Worm (Caenorhabditis elegans): ENCODE results near the gene act-3.

The act-3 gene

DNA sequence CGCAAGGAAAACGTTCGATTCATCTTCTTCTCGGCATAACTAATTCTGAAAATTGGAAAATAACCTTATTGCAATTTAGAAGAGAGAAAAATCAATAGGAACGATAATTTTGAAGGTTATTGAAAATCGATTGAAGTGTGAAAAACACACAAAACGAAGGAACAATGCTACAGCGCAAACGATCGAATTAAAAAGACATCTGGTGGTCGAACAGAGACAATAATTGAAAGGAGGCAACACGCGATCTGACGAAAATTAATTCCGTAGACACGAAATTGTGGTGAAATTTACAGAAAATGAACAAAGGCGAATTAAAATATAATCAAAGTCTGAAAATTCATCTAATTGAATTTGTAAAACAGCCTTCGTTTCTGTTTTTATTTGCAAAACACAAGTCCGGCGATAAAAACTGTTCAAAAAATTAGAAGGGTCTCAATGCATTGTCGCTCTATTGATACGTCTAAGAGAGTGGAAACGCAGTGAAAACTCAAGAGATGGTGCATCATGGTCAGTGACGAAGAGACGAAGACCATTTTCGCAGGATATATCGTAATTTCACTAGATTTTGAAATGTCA, 34.8 kb downstream of the act-3 start, which contains the start of gene pak-2 (continued):
- TF ChIP-seq cey-2 (tag; optimal IDR thresholded peaks at IDR 0.05; ENCODE audit: borderline replicate concordance, insufficient read depth) (no peak), nhr-111 (GFP tag; optimal IDR thresholded peaks at IDR 0.05) (no peak), duxl-1 (tag; optimal IDR thresholded peaks at IDR 0.05; ENCODE audit: poor library complexity) (peak; percentile 28), tra-1 (GFP tag; IDR thresholded peaks at IDR 0.05) (no peak), F26F4.8 (GFP tag; conservative IDR thresholded peaks at IDR 0.05) (no peak), D1046.2 (GFP tag; IDR thresholded peaks at IDR 0.05) (no peak), ceh-62 (tag; optimal IDR thresholded peaks at IDR 0.05) (no peak), nhr-25 (tag; optimal IDR thresholded peaks at IDR 0.05; ENCODE audit: borderline replicate concordance, insufficient read depth) (peak; percentile 62), nhr-11 (tag; optimal IDR thresholded peaks at IDR 0.05) (peak; percentile 71), lim-7 (GFP tag; IDR thresholded peaks at IDR 0.05) (no peak), Y48G9A.11 (GFP tag; IDR thresholded peaks at IDR 0.05) (0 out of 2 replicates have a peak, but pooled peaks have one; percentile 45), egl-43 (GFP tag; IDR thresholded peaks at IDR 0.05) (no peak), mxl-2 (GFP tag; conservative IDR thresholded peaks at IDR 0.05) (no peak), nhr-41 (GFP tag; IDR thresholded peaks at IDR 0.05) (no peak), nhr-48 (tag; optimal IDR thresholded peaks at IDR 0.05) (no peak), unc-130 (GFP tag; optimal IDR thresholded peaks at IDR 0.05) (peak; percentile 91), unc-39 (tag; optimal IDR thresholded peaks at IDR 0.05) (no peak), dmd-8 (GFP tag; IDR thresholded peaks at IDR 0.05) (no peak)

DNA sequence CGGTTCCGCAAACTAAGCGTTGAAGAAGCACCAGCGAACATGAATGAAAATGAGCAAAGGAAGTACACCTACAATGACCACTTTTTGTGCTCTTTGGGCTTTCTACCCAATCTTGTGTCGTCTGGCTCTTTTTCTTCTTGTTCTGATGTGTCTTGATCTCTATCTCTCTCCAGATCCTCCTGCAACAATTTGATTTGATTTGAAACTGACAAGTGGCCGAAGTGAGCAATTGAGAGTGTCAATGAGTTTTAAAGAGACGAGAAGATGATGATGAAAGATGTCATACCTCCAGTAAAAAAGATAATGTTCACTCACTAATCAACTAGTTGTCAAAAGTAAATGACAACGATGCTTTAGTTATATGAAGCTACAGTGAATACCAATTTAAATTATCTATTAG, 39.5 kb downstream of the act-3 start, which contains the start of gene pptr-2:
Gene pptr-2 (minus strand): TSS at position 184 of the 400 bp plus-strand sequence.
- TF ChIP-seq ceh-32 (tag; optimal IDR thresholded peaks at IDR 0.05; ENCODE audit: poor library complexity) (no peak), ces-1 (GFP tag; optimal IDR thresholded peaks at IDR 0.05) (no peak), ctbp-1 (GFP tag; IDR thresholded peaks at IDR 0.05) (no peak), unc-62 (GFP tag; optimal IDR thresholded peaks at IDR 0.05 in 1 of 2) (peak in 1 of 2 experiments; percentile 74), unc-62 (tag; optimal IDR thresholded peaks at IDR 0.05) (no peak), aly-2 (tag; optimal IDR thresholded peaks at IDR 0.05) (no peak), ceh-20 (GFP tag; IDR thresholded peaks at IDR 0.05) (0 out of 2 replicates have a peak, but pooled peaks have one; percentile 39), nhr-11 (tag; optimal IDR thresholded peaks at IDR 0.05) (peak; percentile 58)

DNA sequence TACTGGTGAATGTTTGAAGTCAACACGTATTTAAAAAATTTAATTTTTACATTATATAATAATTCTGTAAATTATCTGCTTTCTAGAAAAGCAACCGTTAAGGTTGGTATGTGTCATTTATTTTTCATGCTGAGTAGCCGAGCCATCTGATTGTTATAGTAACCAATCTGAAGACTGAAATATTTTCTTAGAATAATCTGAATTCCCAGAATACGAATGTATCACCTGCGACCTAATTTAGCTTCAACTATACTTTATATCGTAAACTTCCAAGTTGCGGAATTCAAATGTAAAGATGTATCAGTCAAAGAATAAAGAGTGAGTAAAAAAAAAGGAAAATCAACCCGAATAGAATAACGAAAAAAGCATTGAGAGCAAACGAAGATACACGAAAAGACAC, 41.1 kb downstream of the act-3 start:
- TF ChIP-seq aha-1 (tag) (peak; percentile 72), lim-7 (GFP tag; IDR thresholded peaks at IDR 0.05) (no peak), arid-1 (GFP tag; conservative IDR thresholded peaks at IDR 0.05) (no peak), fkh-10 (GFP tag; optimal IDR thresholded peaks at IDR 0.05) (peak; percentile 11), F49E8.2 (tag; optimal IDR thresholded peaks at IDR 0.05; ENCODE audit: borderline replicate concordance) (no peak), lin-29 (GFP tag; IDR thresholded peaks at IDR 0.05) (no peak), D1046.2 (GFP tag; IDR thresholded peaks at IDR 0.05) (no peak)

DNA sequence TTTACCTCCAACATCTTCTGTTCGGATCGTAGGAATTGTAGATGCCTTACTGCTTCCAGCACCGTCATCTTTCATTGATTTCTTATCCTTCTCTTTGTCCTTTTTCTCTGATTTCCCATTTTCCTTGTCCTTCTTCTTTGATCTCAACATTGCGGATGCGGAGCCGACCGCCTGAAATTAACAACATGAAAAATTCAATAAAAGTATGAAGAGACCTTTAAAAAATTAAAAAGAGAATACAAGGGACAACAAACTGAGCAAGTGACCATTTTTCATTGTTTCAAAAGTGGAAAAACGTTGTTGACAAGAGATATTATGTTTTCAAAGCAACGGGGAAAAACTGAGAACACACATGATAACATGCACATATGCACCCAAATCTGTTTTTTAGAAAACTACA, 43.6 kb downstream of the act-3 start:
- TF ChIP-seq unc-62 (GFP tag; optimal IDR thresholded peaks at IDR 0.05 in 1 of 2) (peak in 1 of 2 experiments; percentile 93), unc-62 (tag; optimal IDR thresholded peaks at IDR 0.05) (no peak), nhr-102 (tag; optimal IDR thresholded peaks at IDR 0.05) (no peak)

DNA sequence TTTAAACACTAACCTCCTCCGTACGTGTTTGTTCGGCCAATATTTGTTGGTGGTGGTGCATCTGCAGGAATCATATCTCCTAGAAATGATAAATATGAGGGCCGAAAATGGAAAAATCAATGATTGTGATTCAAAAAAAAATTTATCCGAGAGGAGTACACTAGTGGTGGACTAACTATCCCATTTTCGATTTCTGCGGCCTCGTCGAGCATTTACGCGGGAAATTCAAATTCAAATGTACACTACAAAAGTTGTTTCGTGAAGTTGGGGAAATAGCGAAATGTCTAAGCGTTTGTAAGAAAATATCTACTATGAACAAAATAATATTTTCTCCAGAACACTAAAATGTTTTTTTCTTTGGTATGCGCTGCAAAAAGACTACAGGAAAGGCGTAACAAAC, 45.0 kb downstream of the act-3 start:
- 0 out of 2 replicates have a peak, but pooled peaks have one; percentile 17 for TF ChIP-seq madf-9 (GFP tag; conservative IDR thresholded peaks at IDR 0.05)
- peak; percentile 24 for TF ChIP-seq mep-1 (tag; optimal IDR thresholded peaks at IDR 0.05)
- peak; percentile 95 for TF ChIP-seq dpl-1 (GFP tag; optimal IDR thresholded peaks at IDR 0.05)
- TF ChIP-seq F49E8.2 (tag; optimal IDR thresholded peaks at IDR 0.05; ENCODE audit: borderline replicate concordance) = peak; percentile 27
- peak in 1 of 2 experiments; percentile 70 for TF ChIP-seq lsy-2 (tag; optimal IDR thresholded peaks at IDR 0.05)
- 0 out of 2 replicates have a peak, but pooled peaks have one; percentile 49 for TF ChIP-seq zfp-3 (GFP tag; conservative IDR thresholded peaks at IDR 0.05)
- TF ChIP-seq T20F7.1 (GFP tag; optimal IDR thresholded peaks at IDR 0.05) = peak; percentile 42
- peak; percentile 39 for TF ChIP-seq rbr-2 (tag; optimal IDR thresholded peaks at IDR 0.05)
- TF ChIP-seq tra-1 (GFP tag; IDR thresholded peaks at IDR 0.05) = no peak
- peak; percentile 14 for TF ChIP-seq hlh-30 (tag; optimal IDR thresholded peaks at IDR 0.05; ENCODE audit: insufficient read depth)
- TF ChIP-seq nhr-28 (tag; optimal IDR thresholded peaks at IDR 0.05) = peak; percentile 33
- TF ChIP-seq hif-1 (tag; optimal IDR thresholded peaks at IDR 0.05) = peak in 1 of 2 experiments; percentile 82
- TF ChIP-seq snpc-4 (tag; optimal IDR thresholded peaks at IDR 0.05) = no peak
- peak; percentile 41 for TF ChIP-seq spr-1 (tag; optimal IDR thresholded peaks at IDR 0.05)

All from whole organism, L4 larva.